Worm (Caenorhabditis elegans): ENCODE measurements around the gene smi-1.

DNA sequence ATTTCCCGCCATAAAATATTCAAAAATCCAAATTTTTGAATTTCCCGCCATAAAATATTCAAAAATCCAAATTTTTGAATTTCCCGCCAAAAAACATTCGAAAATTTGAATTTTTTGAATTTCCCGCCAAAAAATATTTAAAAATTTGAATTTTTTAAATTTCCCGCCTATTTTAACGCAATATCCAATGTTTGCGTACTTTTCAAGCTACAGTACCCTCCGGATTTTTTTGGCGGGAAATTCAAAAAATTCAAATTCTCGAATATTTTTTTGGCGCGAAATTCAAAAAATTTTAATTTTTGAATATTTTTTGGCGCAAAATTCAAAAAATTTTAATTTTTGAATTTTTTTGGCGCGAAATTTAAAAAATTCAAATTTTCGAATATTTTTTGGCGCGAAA lies 47.1 kb upstream of the smi-1 start:
- no peak for TF ChIP-seq dao-5 (tag; optimal IDR thresholded peaks at IDR 0.05)
- TF ChIP-seq him-1 (tag; optimal IDR thresholded peaks at IDR 0.05) = no peak

All from whole organism, L4/young adult.